Worm (Caenorhabditis elegans) whole organism, L2 larva: Measurements from ENCODE around the gene T21E8.5.

Source experiments
- F13H6.1 ChIP-seq: sonication (generic microtip); optimal IDR thresholded peaks from 2 replicates; lab custom pipeline; 2016; ENCODE audit warnings: missing genetic modification characterization, missing compliant biosample characterization
- elt-3 ChIP-seq: sonication (generic microtip); optimal IDR thresholded peaks from 2 replicates; lab custom pipeline; 2017; ENCODE audit warnings: missing biosample characterization, missing genetic modification characterization
- lin-11 ChIP-seq: fragments of 150-350 bp; sonication (generic microtip); optimal IDR thresholded peaks from 2 replicates; lab custom pipeline; 2014; ENCODE audit warnings: missing biosample characterization, missing genetic modification characterization, inconsistent platforms, mixed read lengths
- lin-39 ChIP-seq: fragments of 150-350 bp; optimal IDR thresholded peaks from 2 replicates; lab custom pipeline; 2014; ENCODE audit warnings: missing biosample characterization, missing genetic modification reagents, missing genetic modification characterization
- mdl-1 ChIP-seq, 2 experiments: fragments of 150-350 bp in 1 of 2; sonication (generic microtip) in 1 of 2; optimal IDR thresholded peaks; 2 replicates each; lab custom pipeline; 2017; ENCODE audit warnings: missing biosample characterization in 2 of 2, missing genetic modification characterization in 2 of 2
- nhr-77 ChIP-seq: fragments of 150-350 bp; optimal IDR thresholded peaks from 2 replicates; lab custom pipeline; 2014; ENCODE audit warnings: missing biosample characterization, missing genetic modification characterization
- snpc-4 ChIP-seq: fragments of 150-350 bp; optimal IDR thresholded peaks from 2 replicates; lab custom pipeline; 2014; ENCODE audit warnings: missing biosample characterization, missing genetic modification characterization

DNA sequence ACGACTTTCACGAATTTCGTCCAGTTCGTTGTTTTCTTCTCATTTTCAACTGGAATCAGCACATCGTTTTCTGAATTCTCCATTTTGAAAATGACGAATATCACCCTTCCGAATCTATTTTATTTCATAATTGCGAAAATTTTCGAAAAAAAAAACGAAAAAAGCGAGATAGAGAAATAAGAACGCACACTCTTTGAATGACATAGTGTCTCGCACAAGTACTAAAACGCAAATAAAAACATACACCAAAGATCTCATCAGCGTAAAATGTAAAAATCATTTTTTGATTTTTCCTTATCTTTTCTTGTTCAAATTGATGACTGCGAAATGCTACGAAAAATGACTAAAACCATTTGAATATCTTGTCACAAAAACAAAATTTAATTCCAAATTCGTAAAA lies 21.6 kb upstream of the T21E8.5 start, which contains the start of gene pgp-8:
- TF ChIP-seq lin-11 (tag; lab: Kevin White, UChicago) (no peak), lin-39 (tag; lab: Kevin White, UChicago) (no peak), F13H6.1 (tag; lab: Kevin White, UChicago) (no peak), mdl-1 (tag; optimal IDR thresholded peaks at IDR 0.05; lab: Kevin White, UChicago) (no peak), elt-3 (tag; lab: Kevin White, UChicago) (no peak), nhr-77 (tag; lab: Kevin White, UChicago) (no peak), snpc-4 (no peak)
